Fruit fly (Drosophila melanogaster): ENCODE data around the gene Npc2h.
A peak's percentile ranks its signal among the peaks of the same experiment; 100 is the strongest.

The Npc2h gene

DNA sequence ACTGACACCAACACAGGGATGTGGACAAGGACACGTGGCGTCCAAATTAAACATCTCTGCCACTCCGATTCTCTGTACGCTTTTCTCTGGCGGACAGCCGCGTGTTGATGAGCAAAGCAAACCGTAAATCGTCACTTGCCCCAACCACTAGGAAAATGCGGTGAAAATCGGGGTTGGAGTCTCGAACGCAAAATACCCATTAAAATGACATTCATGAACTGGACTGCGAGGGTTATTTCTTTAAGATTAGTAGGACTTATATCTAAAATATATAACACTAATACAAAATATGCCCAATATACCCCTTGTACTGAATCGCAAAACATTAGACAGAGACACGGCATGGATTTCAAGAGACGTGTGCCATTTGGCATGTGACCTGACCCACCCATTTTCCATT lies 27.6 kb downstream of the Npc2h start (continued):
- TF ChIP-seq NfI (GFP tag; optimal IDR thresholded peaks at IDR 0.05), result no peak
- no peak for TF ChIP-seq NC2α (GFP tag; optimal IDR thresholded peaks at IDR 0.05)
- peak; percentile 40; the same call in 1 of the 3 replicates for TF ChIP-seq CG34422 (GFP tag; IDR thresholded peaks at IDR 0.05)
- peak; percentile 22 for TF ChIP-seq CG12391 (tag; optimal IDR thresholded peaks at IDR 0.05)
- TF ChIP-seq MBD-R2 (GFP tag; IDR thresholded peaks at IDR 0.05), result no peak
- no peak for TF ChIP-seq TFAM (GFP tag; optimal IDR thresholded peaks at IDR 0.05)
- no peak for TF ChIP-seq bab2 (GFP tag; optimal IDR thresholded peaks at IDR 0.05)
- no peak for TF ChIP-seq chm (GFP tag; IDR thresholded peaks at IDR 0.05)
- TF ChIP-seq gsb (GFP tag; IDR thresholded peaks at IDR 0.05), result no peak
- no peak for TF ChIP-seq sc (optimal IDR thresholded peaks at IDR 0.05)
- TF ChIP-seq sc (GFP tag; optimal IDR thresholded peaks at IDR 0.05), result peak; percentile 8
- peak; percentile 14 for TF ChIP-seq CG30403 (GFP tag; optimal IDR thresholded peaks at IDR 0.05)
- TF ChIP-seq CG42726 (GFP tag; IDR thresholded peaks at IDR 0.05; ENCODE audit: partially characterized antibody), result no peak
- TF ChIP-seq CG17568 (GFP tag; optimal IDR thresholded peaks at IDR 0.05), result no peak
- TF ChIP-seq CG18011 (GFP tag; optimal IDR thresholded peaks at IDR 0.05), result no peak
- no peak for TF ChIP-seq trem (tag; optimal IDR thresholded peaks at IDR 0.05)
- TF ChIP-seq Aef1 (GFP tag; IDR thresholded peaks at IDR 0.05), result no peak; the same call in 2 of the 3 replicates
- TF ChIP-seq Pdp1 (GFP tag; optimal IDR thresholded peaks at IDR 0.05), result no peak
- TF ChIP-seq Deaf1 (tag; optimal IDR thresholded peaks at IDR 0.05), result no peak
- TF ChIP-seq CG16779 (GFP tag; IDR thresholded peaks at IDR 0.05), result no peak
- TF ChIP-seq CG13424 (tag; optimal IDR thresholded peaks at IDR 0.05), result peak; percentile 8
- TF ChIP-seq Sox102F (GFP tag; optimal IDR thresholded peaks at IDR 0.05), result peak; percentile 43
- TF ChIP-seq CG17802 (tag; optimal IDR thresholded peaks at IDR 0.05), result no peak
- TF ChIP-seq CG11695 (GFP tag; IDR thresholded peaks at IDR 0.05), result no peak
- TF ChIP-seq CG16863 (GFP tag; optimal IDR thresholded peaks at IDR 0.05), result no peak
- TF ChIP-seq PHDP (tag; optimal IDR thresholded peaks at IDR 0.05), result no peak
- TF ChIP-seq Dll (GFP tag; IDR thresholded peaks at IDR 0.05; ENCODE audit: partially characterized antibody), result no peak
- no peak for TF ChIP-seq Rx (GFP tag; IDR thresholded peaks at IDR 0.05)
- TF ChIP-seq sim (GFP tag; IDR thresholded peaks at IDR 0.05), result no peak
- no peak for TF ChIP-seq hbn (GFP tag; IDR thresholded peaks at IDR 0.05; ENCODE audit: partially characterized antibody)
- TF ChIP-seq Dek (tag; optimal IDR thresholded peaks at IDR 0.05), result no peak
- 0 out of 3 replicates have a peak, but pooled peaks have one; percentile 42 for TF ChIP-seq ase (GFP tag; IDR thresholded peaks at IDR 0.05)
- TF ChIP-seq CG10979 (tag; optimal IDR thresholded peaks at IDR 0.05), result peak; percentile 41
- TF ChIP-seq MESR4 (GFP tag; optimal IDR thresholded peaks at IDR 0.05), result no peak
- TF ChIP-seq CG15269 (tag; optimal IDR thresholded peaks at IDR 0.05), result peak; percentile 1
- TF ChIP-seq CG12299 (tag; optimal IDR thresholded peaks at IDR 0.05), result no peak
- no peak for TF ChIP-seq CG7357 (GFP tag; IDR thresholded peaks at IDR 0.05)
- no peak for TF ChIP-seq CG12155 (GFP tag; optimal IDR thresholded peaks at IDR 0.05)
- TF ChIP-seq CG12744 (GFP tag; optimal IDR thresholded peaks at IDR 0.05), result no peak
- TF ChIP-seq CG1832 (GFP tag; optimal IDR thresholded peaks at IDR 0.05), result no peak
- no peak for TF ChIP-seq Atf-2 (GFP tag; optimal IDR thresholded peaks at IDR 0.05)
- no peak for TF ChIP-seq Poxn (GFP tag; IDR thresholded peaks at IDR 0.05)
- TF ChIP-seq CG7963 (GFP tag; IDR thresholded peaks at IDR 0.05; ENCODE audit: partially characterized antibody), result no peak
- TF ChIP-seq CG11456 (GFP tag; IDR thresholded peaks at IDR 0.05), result no peak
- peak; percentile 5 for TF ChIP-seq CG8924 (tag; optimal IDR thresholded peaks at IDR 0.05)
- no peak for TF ChIP-seq Jarid2 (GFP tag; optimal IDR thresholded peaks at IDR 0.05)
- TF ChIP-seq CrebB (tag; optimal IDR thresholded peaks at IDR 0.05), result no peak
- no peak for TF ChIP-seq CG3995 (GFP tag; optimal IDR thresholded peaks at IDR 0.05)
- TF ChIP-seq fd3F (GFP tag; optimal IDR thresholded peaks at IDR 0.05), result no peak
- TF ChIP-seq gfzf (GFP tag; optimal IDR thresholded peaks at IDR 0.05), result no peak
- peak; percentile 81 for TF ChIP-seq zfh1 (GFP tag; IDR thresholded peaks at IDR 0.05)

All from whole organism, embryonic.